Worm (Caenorhabditis elegans) whole organism, young adult: ENCODE results near the gene rnr-1.

Experiments used
- B0336.3 ChIP-seq: fragments of 200-800 bp; sonication (Bioruptor generic); IDR thresholded peaks from 2 replicates; pipeline ENCODE4 v1.3.6; 2022; ENCODE audit warnings: missing genetic modification characterization, missing compliant biosample characterization
- D2030.7 ChIP-seq: fragments of 200-800 bp; sonication (Bioruptor generic); IDR thresholded peaks from 2 replicates; pipeline ENCODE4 v1.3.6; 2022; ENCODE audit warnings: missing genetic modification reagents, missing genetic modification characterization, missing compliant biosample characterization
- F49E8.2 ChIP-seq: sonication (generic microtip); optimal IDR thresholded peaks from 3 replicates; lab custom pipeline; 2017; ENCODE audit warnings: missing genetic modification characterization, mild to moderate bottlenecking, missing compliant biosample characterization, antibody characterized with exemption, moderate library complexity; ENCODE audit not compliant: insufficient read depth
- F55B11.4 ChIP-seq: sonication (generic microtip); optimal IDR thresholded peaks from 2 replicates; lab custom pipeline; 2016; ENCODE audit warnings: missing compliant biosample characterization, missing genetic modification characterization, borderline replicate concordance; ENCODE audit not compliant: insufficient read depth
- T26A5.8 ChIP-seq: sonication (generic microtip); optimal IDR thresholded peaks from 2 replicates; lab custom pipeline; 2016; ENCODE audit warnings: missing genetic modification characterization, missing compliant biosample characterization
- Y53G8AR.9 ChIP-seq: fragments of 200-800 bp; sonication (Bioruptor generic); conservative IDR thresholded peaks from 2 replicates; pipeline ENCODE4 v1.3.6; 2022; ENCODE audit warnings: missing genetic modification reagents, missing genetic modification characterization, missing compliant biosample characterization
- ZK185.1 ChIP-seq: sonication (generic microtip); optimal IDR thresholded peaks from 2 replicates; lab custom pipeline; 2016; ENCODE audit warnings: mild to moderate bottlenecking, missing genetic modification characterization, missing compliant biosample characterization; ENCODE audit not compliant: poor library complexity, severe bottlenecking
- atf-7 ChIP-seq: sonication (generic microtip); optimal IDR thresholded peaks from 2 replicates; lab custom pipeline; 2017; ENCODE audit warnings: mild to moderate bottlenecking, missing genetic modification characterization, missing compliant biosample characterization
- attf-3 ChIP-seq: fragments of 200-800 bp; sonication (Bioruptor generic); conservative IDR thresholded peaks from 2 replicates; pipeline ENCODE4 v1.3.6; 2022; ENCODE audit warnings: missing genetic modification reagents, missing genetic modification characterization, missing compliant biosample characterization
- attf-5 ChIP-seq: fragments of 200-800 bp; sonication (Bioruptor generic); optimal IDR thresholded peaks from 2 replicates; lab custom pipeline; 2018; ENCODE audit warnings: mild to moderate bottlenecking, missing genetic modification characterization, missing compliant biosample characterization
- ccch-3 ChIP-seq: fragments of 200-800 bp; sonication (Bioruptor generic); optimal IDR thresholded peaks from 2 replicates; lab custom pipeline; 2018; ENCODE audit warnings: mild to moderate bottlenecking, missing genetic modification characterization, missing compliant biosample characterization
- cebp-2 ChIP-seq: fragments of 200-800 bp; sonication (Bioruptor generic); IDR thresholded peaks from 2 replicates; pipeline ENCODE4 v1.3.6; 2022; ENCODE audit warnings: missing genetic modification characterization, missing compliant biosample characterization
- chd-7 ChIP-seq: sonication (generic microtip); optimal IDR thresholded peaks from 2 replicates; lab custom pipeline; 2016; ENCODE audit warnings: mild to moderate bottlenecking, missing genetic modification characterization, moderate library complexity, missing compliant biosample characterization
- dox-1 ChIP-seq: fragments of 200-800 bp; sonication (Bioruptor generic); IDR thresholded peaks from 2 replicates; pipeline ENCODE4 v1.3.6; 2022; ENCODE audit warnings: missing genetic modification reagents, missing genetic modification characterization, missing compliant biosample characterization
- dpff-1 ChIP-seq: sonication (generic microtip); optimal IDR thresholded peaks from 2 replicates; lab custom pipeline; 2017; ENCODE audit warnings: mild to moderate bottlenecking, missing genetic modification characterization, missing compliant biosample characterization
- dpl-1 ChIP-seq: fragments of 150-350 bp; optimal IDR thresholded peaks from 2 replicates; lab custom pipeline; 2014; ENCODE audit warnings: missing biosample characterization, missing genetic modification reagents, missing genetic modification characterization
- efl-1 ChIP-seq: fragments of 150-350 bp; optimal IDR thresholded peaks from 2 replicates; lab custom pipeline; 2014; ENCODE audit warnings: missing biosample characterization, missing genetic modification reagents, missing genetic modification characterization
- ekl-4 ChIP-seq: fragments of 200-800 bp; sonication (Bioruptor generic); IDR thresholded peaks from 2 replicates; pipeline ENCODE4 v1.3.6; 2022; ENCODE audit warnings: missing genetic modification reagents, missing genetic modification characterization, missing compliant biosample characterization
- ets-4 ChIP-seq: fragments of 200-800 bp; sonication (Bioruptor generic); optimal IDR thresholded peaks from 2 replicates; lab custom pipeline; 2018; ENCODE audit warnings: mild to moderate bottlenecking, missing genetic modification characterization, missing compliant biosample characterization
- hmg-20 ChIP-seq: fragments of 200-800 bp; sonication (Bioruptor generic); IDR thresholded peaks from 2 replicates; pipeline ENCODE4 v1.3.6; 2022; ENCODE audit warnings: missing genetic modification reagents, missing genetic modification characterization, missing compliant biosample characterization
- hrde-1 ChIP-seq: sonication (generic microtip); optimal IDR thresholded peaks from 2 replicates; lab custom pipeline; 2016; ENCODE audit warnings: missing genetic modification characterization, mild to moderate bottlenecking, missing compliant biosample characterization, moderate library complexity, missing genotype, missing genetic modification reagents, borderline replicate concordance
- hsf-1 ChIP-seq: fragments of 200-800 bp; sonication (Bioruptor generic); IDR thresholded peaks from 2 replicates; pipeline ENCODE4 v1.3.6; 2022; ENCODE audit warnings: missing genetic modification reagents, missing genetic modification characterization, missing compliant biosample characterization
- lin-54 ChIP-seq: fragments of 200-800 bp; sonication (Bioruptor generic); optimal IDR thresholded peaks from 2 replicates; lab custom pipeline; 2018; ENCODE audit warnings: mild to moderate bottlenecking, missing genetic modification characterization, missing compliant biosample characterization
- madf-3 ChIP-seq: fragments of 200-800 bp; sonication (Bioruptor generic); IDR thresholded peaks from 2 replicates; pipeline ENCODE4 v1.3.6; 2022; ENCODE audit warnings: missing genetic modification reagents, missing genetic modification characterization, missing compliant biosample characterization
- madf-6 ChIP-seq: fragments of 200-800 bp; sonication (Bioruptor generic); IDR thresholded peaks from 2 replicates; pipeline ENCODE4 v1.3.6; 2022; ENCODE audit warnings: missing genetic modification reagents, missing genetic modification characterization, missing compliant biosample characterization
- mcd-1 ChIP-seq: fragments of 200-800 bp; sonication (Bioruptor generic); IDR thresholded peaks from 2 replicates; pipeline ENCODE4 v1.3.6; 2022; ENCODE audit warnings: missing genetic modification reagents, missing genetic modification characterization, missing compliant biosample characterization
- nfya-1 ChIP-seq: sonication (generic microtip); optimal IDR thresholded peaks from 2 replicates; lab custom pipeline; 2017; ENCODE audit warnings: antibody characterized with exemption, missing compliant biosample characterization, missing genetic modification characterization, borderline replicate concordance; ENCODE audit not compliant: insufficient read depth
- nhr-80 ChIP-seq: sonication (generic microtip); optimal IDR thresholded peaks from 2 replicates; lab custom pipeline; 2016; ENCODE audit warnings: missing genetic modification characterization, missing compliant biosample characterization
- nhr-90 ChIP-seq: sonication (generic microtip); optimal IDR thresholded peaks from 2 replicates; lab custom pipeline; 2016; ENCODE audit warnings: missing genotype, mild to moderate bottlenecking, missing genetic modification characterization, missing compliant biosample characterization
- pbrm-1 ChIP-seq: fragments of 200-800 bp; sonication (Bioruptor generic); IDR thresholded peaks from 2 replicates; pipeline ENCODE4 v1.3.6; 2022; ENCODE audit warnings: missing genetic modification reagents, missing genetic modification characterization, missing compliant biosample characterization
- repo-1 ChIP-seq: sonication (generic microtip); optimal IDR thresholded peaks from 2 replicates; lab custom pipeline; 2017; ENCODE audit warnings: mild to moderate bottlenecking, missing genetic modification characterization, missing compliant biosample characterization
- tbp1 ChIP-seq: fragments of 200-800 bp; sonication (Bioruptor generic); optimal IDR thresholded peaks from 2 replicates; lab custom pipeline; 2018; ENCODE audit warnings: mild to moderate bottlenecking, missing genetic modification characterization, missing compliant biosample characterization
- xnd-1 ChIP-seq: sonication (generic microtip); optimal IDR thresholded peaks from 2 replicates; lab custom pipeline; 2016; ENCODE audit warnings: missing genotype, missing genetic modification reagents, missing genetic modification characterization, missing compliant biosample characterization
- ztf-26 ChIP-seq: sonication (generic microtip); optimal IDR thresholded peaks from 2 replicates; lab custom pipeline; 2017; ENCODE audit warnings: missing genetic modification characterization, missing compliant biosample characterization
- ztf-28 ChIP-seq: fragments of 200-800 bp; sonication (Bioruptor generic); IDR thresholded peaks from 2 replicates; pipeline ENCODE4 v1.3.6; 2022; ENCODE audit warnings: missing genetic modification reagents, missing genetic modification characterization, missing compliant biosample characterization

rnr-1 gene

ce11 chrIII:9231173-9231572, 2.6 kb upstream of the rnr-1 start, which contains the start of gene T23G5.3:
Gene T23G5.3 (minus strand): TSS chrIII:9231273.
- TF ChIP-seq ztf-26 (no peak), ets-4 (GFP tag; lab: Kevin White, UChicago) (no peak), tbp1 (GFP tag; lab: Kevin White, UChicago) (no peak), ztf-28 (GFP tag; lab: Robert Waterston, UW) (no peak), nfya-1 (tag; lab: Kevin White, UChicago) (no peak), chd-7 (tag; lab: Kevin White, UChicago) (no peak), lin-54 (GFP tag; lab: Kevin White, UChicago) (no peak), atf-7 (tag; lab: Kevin White, UChicago) (no peak)

ce11 chrIII:9228190-9228589, 408 bp downstream of the rnr-1 start:
- TF ChIP-seq lin-54 (GFP tag; lab: Kevin White, UChicago) (peak; percentile 38), dox-1 (GFP tag; lab: Robert Waterston, UW) (0 out of 2 replicates have a peak, but pooled peaks have one; percentile 3), hrde-1 (tag; lab: Kevin White, UChicago) (no peak), T26A5.8 (no peak), madf-6 (GFP tag; lab: Robert Waterston, UW) (peak; percentile 34; the same call in 1 of the 2 replicates), efl-1 (peak; percentile 84), ZK185.1 (tag; lab: Kevin White, UChicago) (peak; percentile 22), D2030.7 (GFP tag; lab: Robert Waterston, UW) (0 out of 2 replicates have a peak, but pooled peaks have one; percentile 30), dpl-1 (GFP tag; lab: Kevin White, UChicago) (peak; percentile 57), F49E8.2 (no peak), B0336.3 (GFP tag; lab: Robert Waterston, UW) (peak; percentile 35; the same call in 1 of the 2 replicates), mcd-1 (GFP tag; lab: Robert Waterston, UW) (peak; percentile 79), nhr-80 (peak; percentile 20), attf-5 (GFP tag; lab: Kevin White, UChicago) (peak; percentile 1), pbrm-1 (0 out of 2 replicates have a peak, but pooled peaks have one; percentile 7)

ce11 chrIII:9224986-9225385, 3.6 kb downstream of the rnr-1 start:
- TF ChIP-seq hmg-20 (GFP tag; lab: Robert Waterston, UW) (no peak), hrde-1 (tag; lab: Kevin White, UChicago) (peak; percentile 75), ekl-4 (GFP tag; lab: Robert Waterston, UW) (no peak), nhr-90 (tag; lab: Kevin White, UChicago) (no peak), F55B11.4 (tag; lab: Kevin White, UChicago) (no peak), ztf-28 (GFP tag; lab: Robert Waterston, UW) (no peak), madf-3 (0 out of 2 replicates have a peak, but pooled peaks have one; percentile 26), madf-6 (GFP tag; lab: Robert Waterston, UW) (no peak), dox-1 (GFP tag; lab: Robert Waterston, UW) (no peak), Y53G8AR.9 (GFP tag; lab: Robert Waterston, UW) (no peak), repo-1 (tag; lab: Kevin White, UChicago) (no peak), hsf-1 (GFP tag; lab: Robert Waterston, UW) (peak; percentile 50; the same call in 1 of the 2 replicates), attf-3 (GFP tag; lab: Robert Waterston, UW) (no peak), ccch-3 (no peak), cebp-2 (GFP tag; lab: Robert Waterston, UW) (no peak), dpff-1 (tag; lab: Kevin White, UChicago) (no peak), xnd-1 (tag; lab: Kevin White, UChicago) (peak; percentile 31)
